Comparison of ENCODE assay signal across 1 fruit fly cellular context in the genomic region with DNA sequence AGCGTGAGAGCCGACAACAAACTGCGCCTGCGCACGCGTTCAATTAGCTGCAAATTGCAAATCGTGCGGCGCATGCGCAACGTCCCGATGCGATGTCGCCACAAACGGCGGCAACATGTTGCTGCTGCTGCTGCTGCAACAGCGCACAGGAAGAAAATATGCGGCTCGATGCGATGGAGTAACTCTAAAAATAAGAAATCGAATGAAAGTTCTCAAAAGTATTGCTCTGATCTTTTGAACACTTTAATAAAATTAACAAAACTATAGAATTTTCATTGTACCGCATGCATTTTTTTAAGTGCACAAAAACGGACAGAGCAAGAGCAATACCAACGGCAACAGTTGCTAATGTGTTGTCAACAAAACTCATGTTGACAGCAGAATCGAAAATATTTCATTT.
TF ChIP-seq lines count a peak whose summit lies in the region.

No protein-coding gene starts in this region.

TF ChIP-seq in whole organism, embryonic, 481 proteins besides CTCF, POLR2A, EP300 and RAD21 (continued from another document and continues in another):
- TF ChIP-seq CG17829 (tag; optimal IDR thresholded peaks at IDR 0.05; lab: Kevin White, UChicago) (peak; percentile 63), CG3407 (GFP tag; optimal IDR thresholded peaks at IDR 0.05; lab: Kevin White, UChicago) (peak; percentile 38), toy (GFP tag; IDR thresholded peaks at IDR 0.05; lab: Robert Waterston, UW) (no peak), Stat92E (GFP tag; optimal IDR thresholded peaks at IDR 0.05; lab: Kevin White, UChicago) (no peak), CG15696 (tag; optimal IDR thresholded peaks at IDR 0.05; lab: Kevin White, UChicago) (peak; percentile 70), Dip3 (GFP tag; optimal IDR thresholded peaks at IDR 0.05; lab: Kevin White, UChicago) (no peak), phol (tag; optimal IDR thresholded peaks at IDR 0.05; lab: Kevin White, UChicago) (peak; percentile 57), Asciz (GFP tag; optimal IDR thresholded peaks at IDR 0.05; lab: Kevin White, UChicago) (no peak), pho (GFP tag; optimal IDR thresholded peaks at IDR 0.05; lab: Kevin White, UChicago) (no peak), Kr (GFP tag; optimal IDR thresholded peaks at IDR 0.05; lab: Kevin White, UChicago) (no peak), CG11695 (GFP tag; IDR thresholded peaks at IDR 0.05; lab: Robert Waterston, UW) (no peak), D (optimal IDR thresholded peaks at IDR 0.05; lab: Kevin White, UChicago) (no peak), D (GFP tag; optimal IDR thresholded peaks at IDR 0.05; lab: Kevin White, UChicago) (peak; percentile 9), CG4820 (GFP tag; optimal IDR thresholded peaks at IDR 0.05; lab: Kevin White, UChicago) (peak; percentile 5), CG17385 (GFP tag; optimal IDR thresholded peaks at IDR 0.05; lab: Kevin White, UChicago) (peak; percentile 31), CG7786 (GFP tag; optimal IDR thresholded peaks at IDR 0.05; lab: Kevin White, UChicago) (peak; percentile 11), CG4854 (GFP tag; optimal IDR thresholded peaks at IDR 0.05; lab: Kevin White, UChicago) (no peak), CG1233 (GFP tag; optimal IDR thresholded peaks at IDR 0.05; lab: Kevin White, UChicago) (peak; percentile 5), CG34376 (GFP tag; optimal IDR thresholded peaks at IDR 0.05; lab: Kevin White, UChicago) (no peak), cato (GFP tag; optimal IDR thresholded peaks at IDR 0.05; lab: Kevin White, UChicago; ENCODE audit: borderline replicate concordance) (peak; percentile 16), MESR4 (GFP tag; optimal IDR thresholded peaks at IDR 0.05; lab: Kevin White, UChicago) (no peak), CG13775 (GFP tag; optimal IDR thresholded peaks at IDR 0.05; lab: Kevin White, UChicago) (peak; percentile 36), CG1832 (GFP tag; optimal IDR thresholded peaks at IDR 0.05; lab: Kevin White, UChicago) (no peak), CG6254 (GFP tag; optimal IDR thresholded peaks at IDR 0.05; lab: Kevin White, UChicago) (no peak), CG4424 (GFP tag; optimal IDR thresholded peaks at IDR 0.05; lab: Kevin White, UChicago) (peak; percentile 29), seq (GFP tag; IDR thresholded peaks at IDR 0.05; lab: Robert Waterston, UW) (no peak), CG7372 (GFP tag; IDR thresholded peaks at IDR 0.05; lab: Robert Waterston, UW) (no peak), CG8765 (GFP tag; IDR thresholded peaks at IDR 0.05; lab: Robert Waterston, UW) (peak; percentile 67; the same call in 1 of the 2 replicates), CG13894 (tag; optimal IDR thresholded peaks at IDR 0.05; lab: Kevin White, UChicago) (no peak), PHDP (tag; optimal IDR thresholded peaks at IDR 0.05; lab: Kevin White, UChicago) (no peak), CG33557 (GFP tag; optimal IDR thresholded peaks at IDR 0.05; lab: Kevin White, UChicago) (peak; percentile 57), CG10565 (GFP tag; optimal IDR thresholded peaks at IDR 0.05; lab: Kevin White, UChicago) (no peak), CG43689 (GFP tag; IDR thresholded peaks at IDR 0.05; lab: Robert Waterston, UW) (no peak), Eip74EF (GFP tag; optimal IDR thresholded peaks at IDR 0.05; lab: Kevin White, UChicago) (no peak), ATbp (GFP tag; optimal IDR thresholded peaks at IDR 0.05; lab: Kevin White, UChicago) (peak; percentile 29), Ssrp (tag; optimal IDR thresholded peaks at IDR 0.05; lab: Kevin White, UChicago) (peak; percentile 44), ash1 (GFP tag; optimal IDR thresholded peaks at IDR 0.05; lab: Kevin White, UChicago) (no peak), gem (tag; optimal IDR thresholded peaks at IDR 0.05; lab: Kevin White, UChicago) (peak; percentile 67), ara (GFP tag; IDR thresholded peaks at IDR 0.05; lab: Robert Waterston, UW) (peak; percentile 78), CG12942 (GFP tag; optimal IDR thresholded peaks at IDR 0.05; lab: Kevin White, UChicago) (no peak), slbo (GFP tag; IDR thresholded peaks at IDR 0.05; lab: Robert Waterston, UW) (no peak), CG12299 (tag; optimal IDR thresholded peaks at IDR 0.05; lab: Kevin White, UChicago) (no peak), CG10321 (GFP tag; IDR thresholded peaks at IDR 0.05; lab: Robert Waterston, UW) (no peak), HHEX (GFP tag; optimal IDR thresholded peaks at IDR 0.05; lab: Kevin White, UChicago) (no peak), CG32772 (GFP tag; IDR thresholded peaks at IDR 0.05; lab: Robert Waterston, UW) (peak; percentile 29; the same call in 1 of the 2 replicates), CG6765 (GFP tag; optimal IDR thresholded peaks at IDR 0.05; lab: Kevin White, UChicago) (no peak), CG3281 (GFP tag; optimal IDR thresholded peaks at IDR 0.05; lab: Kevin White, UChicago) (no peak), CG10462 (GFP tag; optimal IDR thresholded peaks at IDR 0.05; lab: Kevin White, UChicago) (no peak), CG7271 (tag; optimal IDR thresholded peaks at IDR 0.05; lab: Kevin White, UChicago) (peak; percentile 66), cg (GFP tag; optimal IDR thresholded peaks at IDR 0.05; lab: Kevin White, UChicago) (no peak), Sox100B (GFP tag; optimal IDR thresholded peaks at IDR 0.05; lab: Kevin White, UChicago) (no peak), eve (GFP tag; optimal IDR thresholded peaks at IDR 0.05; lab: Kevin White, UChicago) (peak in 1 of 2 experiments; percentile 69), CG6689 (GFP tag; IDR thresholded peaks at IDR 0.05; lab: Robert Waterston, UW) (peak; percentile 42; the same call in 1 of the 2 replicates), CG10543 (GFP tag; optimal IDR thresholded peaks at IDR 0.05; lab: Kevin White, UChicago) (no peak), ham (GFP tag; IDR thresholded peaks at IDR 0.05; lab: Robert Waterston, UW) (no peak), dm (GFP tag; optimal IDR thresholded peaks at IDR 0.05; lab: Kevin White, UChicago) (no peak), CG8281 (tag; optimal IDR thresholded peaks at IDR 0.05; lab: Kevin White, UChicago) (no peak), CG8359 (GFP tag; optimal IDR thresholded peaks at IDR 0.05; lab: Kevin White, UChicago; ENCODE audit: borderline replicate concordance) (no peak), Lhr (GFP tag; optimal IDR thresholded peaks at IDR 0.05; lab: Kevin White, UChicago) (no peak), Dp (GFP tag; optimal IDR thresholded peaks at IDR 0.05; lab: Kevin White, UChicago) (no peak), Dll (GFP tag; IDR thresholded peaks at IDR 0.05; lab: Robert Waterston, UW; ENCODE audit: partially characterized antibody) (no peak), chinmo (GFP tag; IDR thresholded peaks at IDR 0.05; lab: Robert Waterston, UW; ENCODE audit: partially characterized antibody) (no peak), CG3995 (GFP tag; optimal IDR thresholded peaks at IDR 0.05; lab: Kevin White, UChicago) (no peak), C15 (GFP tag; IDR thresholded peaks at IDR 0.05; lab: Robert Waterston, UW) (no peak), fru (optimal IDR thresholded peaks at IDR 0.05; lab: Kevin White, UChicago) (no peak), maf-S (GFP tag; optimal IDR thresholded peaks at IDR 0.05; lab: Kevin White, UChicago) (no peak), Oaz (GFP tag; IDR thresholded peaks at IDR 0.05; lab: Robert Waterston, UW) (no peak), Atf-2 (GFP tag; optimal IDR thresholded peaks at IDR 0.05; lab: Kevin White, UChicago) (peak; percentile 11), BEAF-32 (GFP tag; optimal IDR thresholded peaks at IDR 0.05; lab: Kevin White, UChicago) (no peak), Sry-δ (GFP tag; optimal IDR thresholded peaks at IDR 0.05; lab: Kevin White, UChicago) (no peak), CG2712 (tag; optimal IDR thresholded peaks at IDR 0.05; lab: Kevin White, UChicago) (peak; percentile 72), Ets65A (GFP tag; lab: Kevin White, UChicago) (no peak), Ptx1 (GFP tag; IDR thresholded peaks at IDR 0.05; lab: Robert Waterston, UW) (peak; percentile 18; the same call in 1 of the 2 replicates), Max (GFP tag; optimal IDR thresholded peaks at IDR 0.05; lab: Kevin White, UChicago) (no peak), Mes4 (GFP tag; optimal IDR thresholded peaks at IDR 0.05; lab: Kevin White, UChicago) (peak; percentile 5), lbe (GFP tag; optimal IDR thresholded peaks at IDR 0.05; lab: Kevin White, UChicago) (peak; percentile 38), CG9727 (GFP tag; optimal IDR thresholded peaks at IDR 0.05; lab: Kevin White, UChicago) (peak; percentile 47), tio (GFP tag; optimal IDR thresholded peaks at IDR 0.05; lab: Kevin White, UChicago) (peak; percentile 36), Meics (GFP tag; optimal IDR thresholded peaks at IDR 0.05; lab: Kevin White, UChicago) (no peak), CG32767 (GFP tag; IDR thresholded peaks at IDR 0.05; lab: Robert Waterston, UW) (no peak), sc (optimal IDR thresholded peaks at IDR 0.05; lab: Kevin White, UChicago) (no peak), sc (GFP tag; optimal IDR thresholded peaks at IDR 0.05; lab: Kevin White, UChicago) (peak; percentile 41), sd (tag; optimal IDR thresholded peaks at IDR 0.05; lab: Kevin White, UChicago) (no peak), otp (GFP tag; IDR thresholded peaks at IDR 0.05; lab: Robert Waterston, UW) (peak; percentile 65), CG17912 (GFP tag; optimal IDR thresholded peaks at IDR 0.05; lab: Kevin White, UChicago) (no peak), CG17361 (GFP tag; IDR thresholded peaks at IDR 0.05; lab: Robert Waterston, UW) (peak; percentile 47; the same call in 2 of the 3 replicates), CG15514 (GFP tag; optimal IDR thresholded peaks at IDR 0.05; lab: Kevin White, UChicago) (no peak), ems (GFP tag; optimal IDR thresholded peaks at IDR 0.05; lab: Kevin White, UChicago) (no peak), CG3847 (GFP tag; IDR thresholded peaks at IDR 0.05; lab: Robert Waterston, UW) (peak; percentile 16; the same call in 1 of the 2 replicates), ac (GFP tag; optimal IDR thresholded peaks at IDR 0.05; lab: Kevin White, UChicago) (no peak), yki (optimal IDR thresholded peaks at IDR 0.05; lab: Kevin White, UChicago) (no peak), Myb (GFP tag; optimal IDR thresholded peaks at IDR 0.05; lab: Kevin White, UChicago) (no peak), CG16863 (GFP tag; optimal IDR thresholded peaks at IDR 0.05; lab: Kevin White, UChicago) (no peak), CG8924 (tag; optimal IDR thresholded peaks at IDR 0.05; lab: Kevin White, UChicago) (peak; percentile 33), Mrtf (GFP tag; IDR thresholded peaks at IDR 0.05; lab: Robert Waterston, UW) (peak; percentile 28; the same call in 1 of the 3 replicates), ranshi (GFP tag; IDR thresholded peaks at IDR 0.05; lab: Robert Waterston, UW) (no peak), tin (GFP tag; optimal IDR thresholded peaks at IDR 0.05; lab: Kevin White, UChicago) (peak; percentile 17), disco-r (GFP tag; optimal IDR thresholded peaks at IDR 0.05; lab: Kevin White, UChicago) (no peak), CG11247 (GFP tag; IDR thresholded peaks at IDR 0.05; lab: Robert Waterston, UW) (no peak), bcd (GFP tag; optimal IDR thresholded peaks at IDR 0.05; lab: Kevin White, UChicago) (no peak), CG11093 (GFP tag; IDR thresholded peaks at IDR 0.05; lab: Robert Waterston, UW) (no peak), NfI (GFP tag; optimal IDR thresholded peaks at IDR 0.05; lab: Kevin White, UChicago) (no peak), pan (optimal IDR thresholded peaks at IDR 0.05; lab: Kevin White, UChicago) (no peak), pan (GFP tag; optimal IDR thresholded peaks at IDR 0.05 in 1 of 2, IDR thresholded peaks at IDR 0.05 in 1 of 2) (no peak), CG30403 (GFP tag; optimal IDR thresholded peaks at IDR 0.05; lab: Kevin White, UChicago) (peak; percentile 33), wor (GFP tag; IDR thresholded peaks at IDR 0.05; lab: Robert Waterston, UW) (no peak; the same call in 1 of the 2 replicates), zen2 (GFP tag; IDR thresholded peaks at IDR 0.05; lab: Robert Waterston, UW; ENCODE audit: partially characterized antibody) (no peak), CG12391 (tag; optimal IDR thresholded peaks at IDR 0.05; lab: Kevin White, UChicago) (peak; percentile 56), gce (GFP tag; IDR thresholded peaks at IDR 0.05; lab: Robert Waterston, UW) (no peak), sim (GFP tag; IDR thresholded peaks at IDR 0.05; lab: Robert Waterston, UW) (no peak), ci (GFP tag; IDR thresholded peaks at IDR 0.05; lab: Robert Waterston, UW) (peak; percentile 68; the same call in 2 of the 3 replicates), CG2129 (GFP tag; IDR thresholded peaks at IDR 0.05; lab: Robert Waterston, UW; ENCODE audit: partially characterized antibody) (no peak), ssp (GFP tag; IDR thresholded peaks at IDR 0.05; lab: Robert Waterston, UW) (0 out of 2 replicates have a peak, but pooled peaks have one; percentile 19), CG13123 (GFP tag; optimal IDR thresholded peaks at IDR 0.05; lab: Kevin White, UChicago) (no peak), Atf3 (GFP tag; optimal IDR thresholded peaks at IDR 0.05; lab: Kevin White, UChicago) (peak; percentile 20), pnt (GFP tag; optimal IDR thresholded peaks at IDR 0.05; lab: Kevin White, UChicago) (peak; percentile 10), trem (tag; optimal IDR thresholded peaks at IDR 0.05; lab: Kevin White, UChicago) (peak; percentile 43), Fer3 (tag; optimal IDR thresholded peaks at IDR 0.05; lab: Kevin White, UChicago) (no peak), emc (GFP tag; optimal IDR thresholded peaks at IDR 0.05; lab: Kevin White, UChicago) (no peak), CG4282 (GFP tag; optimal IDR thresholded peaks at IDR 0.05; lab: Kevin White, UChicago) (no peak), ase (GFP tag; IDR thresholded peaks at IDR 0.05; lab: Robert Waterston, UW) (no peak), CG14014 (GFP tag; IDR thresholded peaks at IDR 0.05; lab: Robert Waterston, UW) (0 out of 2 replicates have a peak, but pooled peaks have one; percentile 12), usp (GFP tag; optimal IDR thresholded peaks at IDR 0.05; lab: Kevin White, UChicago) (no peak), insv (GFP tag; optimal IDR thresholded peaks at IDR 0.05; lab: Kevin White, UChicago) (no peak), eyg (GFP tag; optimal IDR thresholded peaks at IDR 0.05; lab: Kevin White, UChicago) (no peak), chn (GFP tag; optimal IDR thresholded peaks at IDR 0.05; lab: Kevin White, UChicago) (peak; percentile 60), Blimp-1 (GFP tag; optimal IDR thresholded peaks at IDR 0.05; lab: Kevin White, UChicago) (no peak), CG12744 (GFP tag; optimal IDR thresholded peaks at IDR 0.05; lab: Kevin White, UChicago) (no peak), sima (GFP tag; optimal IDR thresholded peaks at IDR 0.05; lab: Kevin White, UChicago) (no peak), CG1792 (GFP tag; optimal IDR thresholded peaks at IDR 0.05; lab: Kevin White, UChicago) (no peak)
